Worm (Caenorhabditis elegans): ENCODE measurements around the gene utp-20.

The utp-20 gene

DNA sequence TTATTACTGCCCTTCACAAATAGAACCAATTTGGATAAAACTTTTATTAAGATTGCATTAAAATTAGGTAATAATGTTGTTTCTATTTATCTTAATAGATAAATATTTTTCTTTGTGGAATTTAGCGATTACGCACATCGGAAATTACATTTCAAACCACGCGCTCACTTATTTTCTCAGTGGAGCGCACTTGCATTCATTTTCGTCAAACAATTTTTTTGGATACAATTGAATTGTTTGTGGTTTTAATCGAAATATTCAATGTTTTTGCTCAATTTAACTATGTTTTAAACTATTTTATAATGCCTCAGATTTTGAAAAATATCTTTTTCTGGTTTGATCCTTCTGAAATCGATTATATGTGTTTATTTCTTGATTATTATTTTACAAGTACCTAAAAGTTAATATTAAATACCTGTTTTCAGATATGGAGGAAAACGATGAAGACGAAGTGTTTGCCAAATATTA lies at the start of gene utp-20:
Gene utp-20 (plus strand): TSS at position 418 of the 468 bp plus-strand sequence.
- TF ChIP-seq unc-62 (GFP tag; optimal IDR thresholded peaks at IDR 0.05), result no peak

- no peak for TF ChIP-seq unc-62 (GFP tag; optimal IDR thresholded peaks at IDR 0.05)
Measured at ce11 chrII:6489711-6490184, 46.4 kb upstream of the utp-20 start, which contains the start of the genes snr-3 and rsp-5. Gene snr-3 (minus strand): TSS chrII:6489761. Gene rsp-5 (plus strand): TSS chrII:6490165.

ce11 chrII:6491187-6491586 lies 45.0 kb upstream of the utp-20 start:
- TF ChIP-seq unc-62 (GFP tag; optimal IDR thresholded peaks at IDR 0.05), result no peak

DNA sequence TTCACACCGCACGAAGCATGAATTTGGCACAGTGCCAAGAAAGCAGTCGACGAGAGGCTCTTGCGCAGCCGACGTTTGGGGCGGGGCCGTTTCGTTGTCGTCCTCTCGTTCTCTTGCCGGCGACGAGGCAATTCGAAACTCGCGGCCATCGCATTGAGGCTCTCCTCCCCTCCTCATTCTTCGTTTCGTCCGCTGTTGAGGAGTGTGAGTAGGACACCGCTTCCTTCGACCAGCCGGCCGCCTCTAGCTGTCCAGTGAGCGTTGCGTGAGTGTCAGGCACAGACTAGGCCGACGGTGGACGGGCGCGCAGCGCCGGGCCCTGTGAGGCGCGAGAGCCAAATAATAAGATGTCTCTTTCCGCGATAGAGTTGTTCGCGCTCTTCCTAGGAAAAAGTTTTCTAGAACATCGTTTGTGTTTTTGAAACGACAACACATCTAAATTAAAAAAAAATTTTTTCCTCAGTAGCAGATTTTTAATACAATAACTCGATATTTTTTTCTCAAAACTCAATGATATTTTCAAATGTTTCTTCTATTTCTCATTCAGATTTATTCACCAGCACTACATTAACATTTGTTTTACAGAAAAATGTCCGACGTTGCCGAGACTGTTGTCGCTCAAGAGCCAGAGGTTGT lies 44.2 kb upstream of the utp-20 start, which contains the start of the genes T28D9.11 and T28D9.1:
Gene T28D9.11 (minus strand): TSS at position 177 of the 636 bp plus-strand sequence.
Gene T28D9.1 (plus strand): TSS at position 586 of the 636 bp plus-strand sequence.
- TF ChIP-seq unc-62 (GFP tag; optimal IDR thresholded peaks at IDR 0.05), result no peak

DNA sequence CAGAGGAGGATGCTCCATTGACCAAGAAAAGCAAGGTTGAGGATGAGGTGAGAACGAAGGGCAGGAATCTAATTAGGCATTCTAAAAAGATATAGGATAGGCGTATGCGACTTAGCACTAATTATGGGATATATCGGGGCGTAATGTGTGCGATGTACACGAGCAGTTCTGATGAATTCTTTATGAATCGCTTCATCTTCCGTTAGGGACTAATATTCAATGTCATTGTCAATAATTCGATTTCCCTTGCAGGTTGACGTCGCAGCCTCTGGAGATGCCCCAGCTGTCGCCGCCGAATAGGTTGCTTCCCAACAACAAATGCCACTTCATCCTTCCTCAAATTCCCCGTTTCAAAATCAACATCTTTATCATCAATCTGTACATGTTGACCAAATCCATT lies 43.0 kb upstream of the utp-20 start:
- TF ChIP-seq unc-62 (GFP tag; optimal IDR thresholded peaks at IDR 0.05), result no peak

DNA sequence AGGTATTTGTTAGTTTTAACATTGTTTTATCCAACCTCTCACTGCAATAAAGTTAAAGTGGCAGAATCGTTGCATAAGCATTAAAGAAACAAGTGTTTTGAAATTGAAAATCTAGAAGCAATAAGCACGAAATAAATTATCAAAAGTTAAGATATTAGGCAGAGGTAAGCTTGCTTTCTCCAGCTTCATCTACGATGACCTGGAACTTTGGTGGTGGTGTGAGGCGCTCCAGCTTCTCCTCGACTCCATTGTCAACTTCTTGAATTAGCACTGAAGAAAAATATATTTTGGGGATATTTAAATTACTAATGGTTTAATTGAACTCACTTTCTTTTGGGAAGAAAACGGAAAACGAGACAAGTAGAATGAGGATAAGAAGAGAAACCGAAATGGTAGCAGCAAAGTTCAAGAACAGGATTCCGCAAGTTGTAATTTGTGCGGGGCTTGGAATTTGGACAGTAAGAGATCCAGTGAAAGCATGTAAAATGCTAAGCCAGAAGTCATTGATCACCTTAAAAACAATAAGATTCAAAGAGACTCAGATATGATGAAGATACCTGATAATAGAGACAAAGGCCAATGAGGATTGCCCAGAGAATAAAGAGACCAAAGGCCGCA lies 42.4 kb upstream of the utp-20 start:
- TF ChIP-seq unc-62 (GFP tag; optimal IDR thresholded peaks at IDR 0.05), result no peak

DNA sequence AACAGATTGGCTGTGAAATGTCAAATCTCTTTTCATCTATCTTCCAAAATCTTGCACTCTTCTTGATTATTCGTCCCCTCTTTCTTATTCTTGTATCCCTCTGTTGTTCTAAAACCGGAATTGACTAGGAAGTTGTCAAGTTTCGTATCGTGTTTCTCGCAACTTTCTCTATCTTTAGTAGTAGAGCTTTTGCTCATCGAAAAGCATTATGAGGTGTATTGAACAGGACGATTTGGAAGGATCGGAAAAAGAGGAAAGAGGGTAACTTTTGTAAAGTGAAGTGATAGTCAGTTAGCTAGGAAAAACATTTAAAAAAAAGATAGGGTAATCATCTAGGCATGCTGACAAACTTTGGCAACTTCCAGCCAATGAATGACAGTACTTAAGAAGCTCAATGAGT lies 39.7 kb upstream of the utp-20 start:
- no peak for TF ChIP-seq unc-62 (GFP tag; optimal IDR thresholded peaks at IDR 0.05)

ce11 chrII:6497137-6497536 lies 39.0 kb upstream of the utp-20 start:
- TF ChIP-seq unc-62 (GFP tag; optimal IDR thresholded peaks at IDR 0.05), result no peak

- no peak for TF ChIP-seq unc-62 (GFP tag; optimal IDR thresholded peaks at IDR 0.05)
Measured at ce11 chrII:6498609-6499008, 37.6 kb upstream of the utp-20 start.

DNA sequence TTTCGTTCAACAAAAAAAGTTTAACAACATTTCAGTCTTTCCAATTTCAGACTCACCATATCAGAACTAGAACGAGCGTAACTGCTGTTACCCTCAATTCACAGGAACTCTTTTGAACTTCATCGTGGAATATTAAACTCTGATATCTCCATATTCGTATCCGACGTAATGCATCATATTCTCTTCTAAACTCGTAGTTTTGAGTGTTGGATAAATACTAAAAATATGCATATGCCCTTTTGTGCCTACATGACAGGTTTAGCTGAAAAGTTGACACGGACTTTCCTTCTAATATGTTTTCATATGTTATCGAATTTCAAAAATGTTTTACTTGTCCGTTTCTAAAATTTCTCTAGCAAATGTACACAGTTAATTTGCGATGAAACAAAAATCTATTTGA lies 37.1 kb upstream of the utp-20 start, which contains the start of gene twk-49:
Gene twk-49 (minus strand): TSS at position 101 of the 400 bp plus-strand sequence.
- no peak for TF ChIP-seq unc-62 (GFP tag; optimal IDR thresholded peaks at IDR 0.05)

ce11 chrII:6500161-6500560 lies 36.0 kb upstream of the utp-20 start, which contains the start of gene R05G9.5:
Gene R05G9.5 (minus strand): TSS chrII:6500261.
- TF ChIP-seq unc-62 (GFP tag; optimal IDR thresholded peaks at IDR 0.05), result no peak

- no peak for TF ChIP-seq unc-62 (GFP tag; optimal IDR thresholded peaks at IDR 0.05)
Measured at ce11 chrII:6501420-6501819, 34.8 kb upstream of the utp-20 start, which contains the start of gene R05G9.3. Gene R05G9.3 (minus strand): TSS chrII:6501520.

- TF ChIP-seq unc-62 (GFP tag; optimal IDR thresholded peaks at IDR 0.05), result no peak
Measured at ce11 chrII:6502826-6503225, 33.3 kb upstream of the utp-20 start, which contains the start of gene R05G9.1. Gene R05G9.1 (plus strand): TSS chrII:6503168.

- TF ChIP-seq unc-62 (GFP tag; optimal IDR thresholded peaks at IDR 0.05), result no peak
Measured at ce11 chrII:6513357-6513756, 22.8 kb upstream of the utp-20 start.

DNA sequence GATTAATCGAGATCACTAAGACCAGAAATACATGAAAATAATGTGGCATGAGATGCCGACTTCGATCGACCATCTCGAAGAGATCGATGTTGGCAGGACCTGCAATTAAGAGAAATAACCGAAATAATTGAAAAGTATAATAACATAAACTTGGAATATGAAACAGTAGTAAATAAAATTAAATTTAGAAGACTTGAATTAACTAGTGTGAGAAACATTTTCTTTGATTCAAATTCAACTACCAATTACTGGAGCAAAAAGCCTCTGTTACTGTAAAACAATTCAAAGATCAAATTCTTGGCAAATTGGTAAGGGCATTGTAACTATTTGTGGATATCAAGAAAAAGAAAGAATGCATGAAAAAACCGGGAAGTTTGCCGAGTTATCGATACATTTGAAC lies 22.3 kb upstream of the utp-20 start, which contains the start of gene R05G9R.1:
Gene R05G9R.1 (minus strand): TSS at position 101 of the 400 bp plus-strand sequence.
- no peak for TF ChIP-seq unc-62 (GFP tag; optimal IDR thresholded peaks at IDR 0.05)

ce11 chrII:6516276-6516675 lies 19.9 kb upstream of the utp-20 start, which contains the start of gene C56E6.7:
Gene C56E6.7 (plus strand): TSS chrII:6516576.
- TF ChIP-seq unc-62 (GFP tag; optimal IDR thresholded peaks at IDR 0.05), result no peak
